Worm (Caenorhabditis elegans) whole organism, dauer: ENCODE measurements around the gene F01D5.6.
A peak's percentile ranks its signal among the peaks of the same experiment; 100 is the strongest.
"Not testable (repeated sequence)": the region's sequence is repeated elsewhere in the genome, so short reads cannot be mapped to it uniquely, and the experiment has no call there.

ENCODE experiments used
- unc-62 ChIP-seq: sonication (generic microtip); optimal IDR thresholded peaks from 2 replicates; lab custom pipeline; 2017; ENCODE audit warnings: missing biosample characterization, missing genetic modification reagents, missing genetic modification characterization

Gene F01D5.6

DNA sequence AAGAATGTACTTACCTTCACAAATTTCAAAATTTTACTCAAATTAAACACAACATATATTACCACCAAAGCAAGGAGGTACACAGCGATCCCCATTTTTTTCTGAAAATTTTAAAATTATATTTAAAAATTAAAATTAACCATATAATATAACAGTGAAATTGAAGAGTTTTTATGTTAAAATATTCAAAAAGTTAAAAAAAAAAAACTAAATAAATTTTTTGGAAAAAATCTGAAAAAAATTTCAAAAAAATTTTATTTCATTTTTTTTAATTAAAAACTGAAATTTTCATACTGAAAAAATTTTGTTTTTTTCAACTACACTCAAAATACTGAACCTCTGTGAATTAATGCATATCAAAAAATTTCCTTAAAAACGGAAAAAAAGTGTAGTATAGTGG lies 10.6 kb downstream of the F01D5.6 start, which contains the start of gene cyp-37A1:
Gene cyp-37A1 (minus strand): TSS at position 101 of the 400 bp plus-strand sequence.
- TF ChIP-seq unc-62 (GFP tag; lab: Kevin White, UChicago) = no peak

DNA sequence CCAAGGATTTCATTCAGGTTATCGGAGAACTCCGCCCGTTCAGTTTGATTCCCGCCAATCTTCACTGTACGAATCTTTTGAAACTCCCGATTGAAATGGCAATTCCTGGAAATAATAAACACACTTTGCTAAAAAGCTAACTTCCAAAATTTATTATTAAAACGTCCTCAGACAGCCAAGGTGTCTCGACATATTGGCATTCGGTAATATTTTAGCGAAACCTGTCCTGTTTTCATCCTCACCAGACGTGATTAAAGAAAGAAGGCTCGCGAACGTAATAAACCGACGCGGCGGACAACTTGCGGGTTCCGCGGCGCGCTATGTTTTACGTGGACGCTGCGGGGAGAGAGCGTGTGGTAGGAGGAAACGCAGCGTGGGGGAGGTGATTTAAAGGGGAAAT lies 11.9 kb downstream of the F01D5.6 start:
- TF ChIP-seq unc-62 (GFP tag; lab: Kevin White, UChicago) = no peak

DNA sequence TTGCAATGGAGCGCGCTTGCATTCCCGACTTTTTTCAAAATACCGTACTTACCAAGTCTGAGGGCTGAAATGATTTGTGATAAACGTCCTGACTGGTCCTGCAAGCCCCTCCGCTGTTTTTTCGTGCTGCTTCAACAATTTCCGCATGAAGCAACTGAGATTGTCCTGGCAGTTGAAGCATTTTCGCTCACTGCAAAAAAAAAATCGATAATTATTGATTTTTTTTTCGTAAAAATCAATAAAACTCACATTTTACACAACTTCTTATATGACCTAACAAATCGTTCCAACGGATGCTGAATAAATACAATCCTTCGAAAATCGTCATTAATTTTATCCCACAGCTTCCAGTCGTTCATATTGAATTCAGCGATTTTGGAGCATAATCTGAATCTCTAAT lies 12.6 kb downstream of the F01D5.6 start:
- TF ChIP-seq unc-62 (GFP tag; lab: Kevin White, UChicago) = no peak

DNA sequence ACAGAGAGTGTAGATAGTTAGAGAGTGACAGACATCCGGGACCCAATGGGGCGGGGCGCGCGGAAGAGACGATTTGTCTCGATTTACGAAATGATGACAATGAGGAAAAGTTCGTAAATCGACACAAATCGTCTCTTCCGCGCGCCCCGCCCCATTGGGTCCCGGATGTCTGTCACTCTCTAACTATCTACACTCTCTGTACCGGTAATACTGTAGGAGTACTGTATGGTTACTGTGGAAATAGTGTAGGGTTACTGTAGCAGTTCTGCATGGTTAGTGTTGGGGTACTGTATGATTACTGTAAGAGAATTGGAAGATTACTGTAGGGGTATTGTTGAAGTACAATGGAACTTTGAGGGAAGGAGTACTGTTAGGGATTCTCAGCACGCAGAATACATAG lies 14.9 kb downstream of the F01D5.6 start, which contains the start of gene F01D5.10:
Gene F01D5.10 (minus strand): TSS at position 101 of the 400 bp plus-strand sequence.
- TF ChIP-seq unc-62 (GFP tag; lab: Kevin White, UChicago) = not testable (repeated sequence)

DNA sequence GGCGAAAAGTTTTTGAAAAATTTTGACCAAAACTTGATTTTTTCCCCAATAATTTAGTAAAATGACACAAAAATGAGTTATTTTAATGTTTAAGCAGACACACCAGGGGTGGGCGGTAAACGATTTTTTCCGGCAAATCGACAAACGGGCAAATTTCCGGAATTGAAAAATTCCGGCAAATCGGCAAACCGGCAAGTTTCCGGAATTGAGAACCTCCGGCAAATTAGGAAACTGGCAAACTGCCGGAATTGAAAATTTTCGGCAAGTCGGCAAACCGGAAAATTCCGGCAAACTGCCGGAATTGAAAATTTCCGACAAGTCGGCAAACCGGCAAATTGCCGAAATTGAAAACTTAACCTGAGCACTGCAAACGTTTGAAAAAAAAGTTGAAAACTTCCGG lies 26.4 kb downstream of the F01D5.6 start:
- no peak for TF ChIP-seq unc-62 (GFP tag; lab: Kevin White, UChicago)

DNA sequence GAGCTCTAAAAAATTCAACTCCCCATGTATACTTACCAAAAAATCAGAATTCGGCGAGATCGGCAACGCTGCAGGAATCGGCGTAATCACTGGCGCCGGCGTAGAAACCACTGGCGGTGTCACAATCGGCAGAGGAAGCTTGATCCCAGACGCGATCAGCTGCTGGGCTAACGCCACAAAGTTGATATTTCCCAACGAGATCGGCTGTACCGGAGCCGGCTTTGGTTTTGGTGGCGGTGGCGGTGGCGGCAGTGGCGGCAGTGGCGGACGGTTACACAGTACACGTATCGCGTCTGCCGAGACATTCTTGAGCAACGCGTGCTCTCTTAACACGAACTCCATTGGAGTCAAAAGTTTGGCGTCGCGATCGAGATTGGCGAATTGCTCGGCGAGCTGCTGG lies 28.2 kb downstream of the F01D5.6 start:
- TF ChIP-seq unc-62 (GFP tag; lab: Kevin White, UChicago) = no peak

DNA sequence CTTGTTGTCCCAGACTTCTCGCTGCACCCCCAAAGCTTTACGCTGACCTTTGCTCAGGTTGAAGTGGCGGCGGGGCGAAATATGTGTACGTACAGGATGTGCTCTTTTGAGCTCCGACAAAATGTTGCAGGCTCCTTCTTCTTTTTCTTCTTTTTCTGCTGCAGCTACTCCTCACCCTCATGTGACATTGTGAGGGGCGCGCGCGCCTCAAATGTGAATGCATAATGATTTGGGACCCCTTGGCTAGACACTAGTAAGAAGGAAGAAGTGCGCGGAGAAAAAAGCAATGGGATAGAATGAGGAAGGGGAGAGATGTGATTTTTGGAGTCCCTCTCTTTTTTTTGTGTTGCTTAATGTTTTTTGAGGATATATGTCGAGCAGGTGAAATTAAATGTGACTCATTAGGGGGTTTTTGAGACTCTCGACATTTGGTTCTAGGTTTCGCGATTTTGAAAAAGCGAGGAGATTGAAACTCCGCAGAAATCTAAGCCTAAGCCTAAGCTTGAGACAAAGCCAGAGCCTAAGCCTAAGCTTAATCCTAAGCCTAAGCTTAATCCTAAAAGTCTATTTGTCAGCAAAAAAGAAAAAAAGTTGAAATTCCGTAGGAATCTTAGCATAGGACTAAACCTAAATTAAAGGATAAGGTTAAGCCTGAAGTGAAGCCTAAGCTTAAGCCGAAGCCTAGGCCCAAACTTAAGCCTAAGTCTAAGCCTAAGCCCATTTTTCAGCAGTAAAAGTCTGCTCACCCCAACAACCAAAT lies 30.6 kb downstream of the F01D5.6 start:
- no peak for TF ChIP-seq unc-62 (GFP tag; lab: Kevin White, UChicago)

DNA sequence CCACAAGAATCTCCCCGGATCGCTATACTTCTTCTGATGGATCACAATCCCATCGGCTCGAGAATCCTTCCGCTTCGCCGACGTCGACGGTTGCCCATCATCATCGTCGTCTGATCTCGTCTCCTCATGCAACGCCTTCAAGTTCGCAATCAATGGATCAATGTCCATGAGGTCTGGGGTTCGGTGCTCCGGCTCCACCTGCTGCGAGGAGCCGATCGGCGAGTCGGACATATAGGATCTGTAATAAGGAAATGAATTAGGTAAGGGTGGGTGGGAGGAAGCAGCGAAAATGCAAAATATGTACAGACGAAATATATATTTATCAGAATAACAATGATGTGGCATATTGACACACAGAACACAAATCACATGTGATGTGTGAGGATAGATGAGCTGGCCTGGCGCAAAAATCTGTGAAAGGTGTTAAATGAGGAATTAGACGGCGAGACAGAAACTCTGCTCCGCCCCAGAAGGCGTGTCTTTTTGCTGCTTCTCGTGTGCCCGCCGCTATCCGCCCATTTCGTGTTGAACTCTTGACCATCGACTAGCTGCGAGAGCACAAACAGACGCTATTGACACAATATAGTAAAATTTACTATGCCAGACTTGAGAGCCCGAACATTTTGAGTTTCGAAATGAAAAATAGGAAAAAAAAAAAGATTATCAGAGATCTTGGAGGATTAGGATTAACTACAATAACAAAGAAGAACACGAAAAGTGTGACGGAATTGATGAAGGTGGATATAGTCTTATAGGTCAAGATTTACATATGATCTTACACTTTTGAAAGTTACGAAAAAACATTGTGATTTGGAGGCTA lies 31.4 kb downstream of the F01D5.6 start:
- TF ChIP-seq unc-62 (GFP tag; lab: Kevin White, UChicago) = no peak

DNA sequence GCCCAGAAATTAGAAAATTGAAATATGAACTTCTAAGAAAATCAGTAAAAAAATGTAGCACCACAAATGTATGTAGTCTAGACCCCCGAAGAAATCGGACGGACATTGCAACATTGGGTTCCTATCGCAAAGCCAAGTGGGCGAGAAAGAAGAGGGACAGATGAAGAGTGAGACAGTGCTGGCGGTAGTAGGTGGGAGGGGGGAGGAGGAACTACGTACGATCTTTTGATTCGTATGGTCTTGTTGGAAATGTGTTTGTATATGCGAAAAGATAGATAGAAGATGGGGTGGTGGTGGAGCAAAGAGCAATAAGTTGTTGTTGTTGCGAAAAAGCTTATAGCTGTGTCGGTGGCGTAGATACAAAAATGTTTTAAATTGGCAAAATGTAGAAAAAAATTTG lies 32.0 kb downstream of the F01D5.6 start:
- TF ChIP-seq unc-62 (GFP tag; lab: Kevin White, UChicago) = no peak

DNA sequence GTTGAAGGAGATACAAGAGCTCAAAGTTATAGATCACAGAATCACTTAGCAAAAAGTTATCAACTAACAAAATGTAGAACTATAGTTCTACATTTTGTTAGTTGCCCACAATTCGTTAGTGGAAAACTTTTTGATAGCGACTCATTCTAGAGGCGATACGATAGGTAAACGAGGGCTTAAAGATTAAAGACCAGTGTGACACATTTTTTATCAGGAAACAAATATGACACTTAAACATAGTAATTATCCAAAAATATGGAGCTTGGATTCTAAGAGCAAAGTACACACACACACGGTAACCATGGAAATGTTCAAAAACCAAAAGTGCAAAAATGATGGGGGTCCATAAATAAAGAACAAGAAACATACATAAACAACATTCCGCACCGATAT lies 33.5 kb downstream of the F01D5.6 start:
- TF ChIP-seq unc-62 (GFP tag; lab: Kevin White, UChicago) = no peak

DNA sequence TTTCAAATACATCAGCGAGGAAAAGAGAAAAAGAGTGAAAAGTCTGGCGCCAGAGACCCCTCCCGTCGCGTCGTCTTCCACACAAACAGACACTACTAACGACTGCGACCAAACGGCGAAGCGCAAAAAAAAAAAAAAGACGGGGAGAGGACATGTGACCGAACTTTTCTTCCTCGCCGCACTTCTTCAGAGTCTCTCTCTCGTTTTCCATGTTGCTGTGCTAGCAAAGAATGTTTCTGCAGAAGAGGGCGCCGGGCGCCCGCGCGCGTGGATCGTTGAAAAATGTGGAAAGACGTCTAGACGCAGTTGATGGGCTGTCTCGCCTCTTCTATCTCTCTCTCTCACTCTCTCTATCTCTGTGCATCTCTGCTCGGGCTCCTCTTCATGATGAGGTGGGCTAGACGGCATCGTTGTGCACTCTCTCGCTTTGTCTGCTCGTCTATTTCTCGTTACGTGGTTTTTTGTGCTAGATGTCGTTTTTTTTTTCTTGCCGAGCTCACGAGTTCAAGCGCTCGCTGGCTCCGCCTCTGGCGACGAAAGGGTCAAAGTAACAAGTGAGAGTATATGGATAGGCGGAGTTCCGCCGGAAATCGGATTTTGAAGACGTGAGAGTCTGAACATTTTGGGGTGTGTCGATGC lies 34.0 kb downstream of the F01D5.6 start:
- peak; percentile 40 for TF ChIP-seq unc-62 (GFP tag; lab: Kevin White, UChicago)

DNA sequence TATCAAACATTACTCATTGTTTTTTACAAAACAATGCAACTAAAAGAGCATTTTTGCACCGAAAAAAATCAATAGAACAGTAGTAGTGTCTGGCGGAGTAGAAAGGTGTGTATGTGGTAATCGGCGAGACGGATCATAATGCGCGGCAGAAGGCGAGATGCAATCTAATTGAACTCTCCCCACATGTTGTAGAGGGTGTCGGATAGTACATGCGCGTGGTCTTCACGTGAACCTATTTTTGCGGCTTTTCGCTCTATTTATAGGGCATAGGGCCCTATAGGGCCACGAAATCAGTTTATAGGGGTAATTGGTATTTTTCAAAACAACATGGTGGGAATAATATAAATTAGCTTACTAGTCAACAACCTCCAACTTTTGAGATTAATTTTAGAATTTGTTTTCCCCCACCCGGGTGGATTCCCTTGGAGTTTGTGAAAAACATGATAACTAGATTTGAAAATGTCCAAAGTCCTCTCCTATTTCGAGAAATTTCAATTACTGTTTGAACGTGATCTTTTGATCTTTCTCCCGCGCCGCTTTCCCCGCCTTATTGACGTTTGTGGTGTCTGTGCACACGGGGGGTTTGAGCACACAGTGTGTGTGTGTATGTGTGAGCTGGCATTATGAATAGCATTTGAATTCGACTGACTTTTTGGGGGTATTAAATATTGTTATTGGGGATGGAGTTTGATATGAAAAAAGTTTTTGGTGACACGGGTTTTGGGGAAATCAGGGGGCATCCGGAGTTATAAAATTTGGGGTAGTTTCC lies 36.7 kb downstream of the F01D5.6 start:
- TF ChIP-seq unc-62 (GFP tag; lab: Kevin White, UChicago) = no peak

DNA sequence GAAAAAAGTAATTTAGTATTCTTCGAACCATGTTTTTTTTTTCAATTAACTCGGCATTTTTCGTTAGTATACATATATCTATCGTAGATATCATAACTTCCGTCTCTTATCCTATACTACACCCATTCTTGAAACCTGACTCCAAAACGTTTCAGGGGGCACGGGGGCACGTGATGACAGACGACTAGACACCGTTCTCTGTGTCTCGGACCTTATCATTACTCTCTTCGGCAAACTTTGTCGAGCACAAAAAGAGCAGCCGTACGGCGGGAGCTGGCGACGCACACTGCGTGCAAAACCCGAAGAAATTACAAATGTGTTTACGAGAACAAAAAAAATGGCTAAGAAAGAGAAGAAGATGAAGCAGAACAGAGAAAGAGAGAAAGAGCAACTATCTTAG lies 37.9 kb downstream of the F01D5.6 start:
- TF ChIP-seq unc-62 (GFP tag; lab: Kevin White, UChicago) = no peak

DNA sequence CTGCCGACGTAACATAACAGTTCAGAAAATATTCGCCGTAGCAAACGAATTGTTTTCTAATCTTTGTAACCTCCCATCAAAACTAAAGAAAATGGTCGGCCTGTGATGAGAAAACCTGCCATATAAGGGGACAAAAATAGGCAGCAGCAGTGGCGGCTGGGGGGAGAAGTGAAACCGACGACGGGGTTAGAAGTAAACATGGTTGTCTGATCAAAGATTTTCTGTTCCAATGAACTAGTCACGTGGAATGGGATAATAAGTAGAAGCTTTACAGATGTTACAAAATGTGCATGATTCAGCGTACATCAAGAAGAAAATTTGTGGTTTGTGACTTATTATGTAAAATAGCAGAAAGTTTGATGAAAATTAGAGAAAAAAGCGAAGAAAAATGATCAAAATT lies 38.9 kb downstream of the F01D5.6 start:
- no peak for TF ChIP-seq unc-62 (GFP tag; lab: Kevin White, UChicago)

DNA sequence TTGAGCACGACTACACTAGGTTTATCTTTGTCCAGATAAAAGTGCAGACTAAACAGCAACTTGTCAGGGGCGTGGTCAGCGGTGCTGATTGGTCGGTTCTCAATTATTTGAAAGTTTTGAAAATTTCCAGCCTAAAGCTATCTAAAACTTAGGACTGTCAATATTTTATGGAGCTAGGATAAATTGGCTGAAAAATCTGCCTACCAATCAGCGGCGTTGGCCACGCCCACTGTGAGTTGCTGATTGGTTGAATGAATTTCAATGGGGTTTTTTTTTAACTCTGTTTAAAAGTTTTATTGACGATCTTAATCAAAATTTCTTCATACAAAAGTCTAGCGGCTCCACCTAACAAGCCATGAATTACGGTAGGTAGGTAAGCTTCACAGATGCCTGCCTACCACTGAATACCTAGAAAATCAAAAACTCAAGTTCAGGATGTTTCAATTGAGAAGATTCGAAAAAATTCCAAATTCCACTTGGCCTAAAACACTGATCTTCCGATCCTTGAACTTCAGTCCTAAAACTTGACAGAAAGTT lies 39.7 kb downstream of the F01D5.6 start:
- no peak for TF ChIP-seq unc-62 (GFP tag; lab: Kevin White, UChicago)
